Worm (Caenorhabditis elegans) whole organism, L1 larva: ENCODE measurements around the gene decr-1.3.

ENCODE experiments used
- ces-1 ChIP-seq: fragments of 150-350 bp; optimal IDR thresholded peaks from 2 replicates; lab custom pipeline; 2014; ENCODE audit warnings: missing biosample characterization, missing genetic modification reagents, missing genetic modification characterization
- dpl-1 ChIP-seq, 3 experiments: fragments of 150-350 bp in 2 of 3; sonication (generic microtip) in 1 of 3; optimal IDR thresholded peaks; 2 replicates each; lab custom pipeline; 2014 to 2017; ENCODE audit warnings: missing biosample characterization in 3 of 3, missing genetic modification characterization in 3 of 3, missing genetic modification reagents in 3 of 3
- elt-3 ChIP-seq, 6 experiments: fragments of 150-350 bp in 1 of 6; sonication (generic microtip); optimal IDR thresholded peaks; 2 replicates each; lab custom pipeline; 2017 to 2018; ENCODE audit warnings: missing biosample characterization in 6 of 6, missing genetic modification characterization in 6 of 6, inconsistent platforms in 1 of 6
- fkh-10 ChIP-seq: sonication (generic microtip); optimal IDR thresholded peaks from 2 replicates; lab custom pipeline; 2017; ENCODE audit warnings: missing biosample characterization, missing genetic modification reagents, missing genetic modification characterization
- lin-15B ChIP-seq: fragments of 150-350 bp; sonication (generic microtip); optimal IDR thresholded peaks from 3 replicates; lab custom pipeline; 2014; ENCODE audit warnings: missing biosample characterization, missing genetic modification characterization
- lin-35 ChIP-seq, 2 experiments: fragments of 150-350 bp; optimal IDR thresholded peaks; 2 replicates each; lab custom pipeline; 2014; ENCODE audit warnings: missing biosample characterization in 2 of 2, missing genetic modification characterization in 2 of 2, missing genetic modification reagents in 2 of 2
- nhr-12 ChIP-seq: sonication (generic microtip); optimal IDR thresholded peaks from 2 replicates; lab custom pipeline; 2017; ENCODE audit warnings: missing biosample characterization, missing genetic modification characterization
- nhr-76 ChIP-seq: sonication (generic microtip); optimal IDR thresholded peaks from 2 replicates; lab custom pipeline; 2017; ENCODE audit warnings: missing biosample characterization, missing genetic modification characterization
- nhr-77 ChIP-seq: fragments of 150-350 bp; optimal IDR thresholded peaks from 2 replicates; lab custom pipeline; 2014; ENCODE audit warnings: missing biosample characterization, missing genetic modification characterization
- sox-4 ChIP-seq: sonication (generic microtip); optimal IDR thresholded peaks from 2 replicates; lab custom pipeline; 2016; ENCODE audit warnings: missing genetic modification characterization, missing compliant biosample characterization
- unc-30 ChIP-seq: sonication (generic microtip); optimal IDR thresholded peaks from 2 replicates; lab custom pipeline; 2017; ENCODE audit warnings: missing biosample characterization, missing genetic modification characterization
- zag-1 ChIP-seq: fragments of 150-350 bp; optimal IDR thresholded peaks from 2 replicates; lab custom pipeline; 2014; ENCODE audit warnings: missing biosample characterization, missing genetic modification characterization

DNA sequence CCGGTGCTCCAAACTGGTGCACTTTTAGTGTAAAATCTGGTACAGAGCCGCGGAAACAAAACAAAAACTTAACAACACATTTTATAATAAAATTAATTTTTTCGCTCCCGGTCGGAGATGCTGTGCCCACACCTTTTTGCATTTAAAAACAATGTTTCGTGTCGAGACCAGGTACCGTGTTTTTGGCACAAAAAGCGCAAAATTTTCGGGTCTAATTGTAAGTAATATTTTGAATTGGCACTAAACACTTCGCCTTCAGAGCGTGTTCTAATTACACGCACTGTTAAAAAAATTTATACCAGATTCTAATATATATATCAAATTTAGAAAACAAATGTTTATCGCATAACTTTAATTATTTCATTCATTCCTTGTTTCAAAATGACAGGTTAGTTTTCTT, 8.1 kb upstream of the decr-1.3 start, which contains the start of gene dylt-3:
- TF ChIP-seq lin-35 (GFP tag; optimal IDR thresholded peaks at IDR 0.05; lab: Kevin White, UChicago) (no peak), ces-1 (GFP tag; lab: Kevin White, UChicago) (no peak), nhr-77 (tag; lab: Kevin White, UChicago) (no peak), nhr-76 (tag; lab: Kevin White, UChicago) (no peak), lin-15B (no peak), fkh-10 (GFP tag; lab: Kevin White, UChicago) (no peak), nhr-12 (tag; lab: Kevin White, UChicago) (no peak), zag-1 (tag; lab: Kevin White, UChicago) (no peak), elt-3 (tag; optimal IDR thresholded peaks at IDR 0.05; lab: Kevin White, UChicago) (no peak), sox-4 (tag; lab: Kevin White, UChicago) (no peak), unc-30 (tag; lab: Kevin White, UChicago) (no peak), dpl-1 (GFP tag; optimal IDR thresholded peaks at IDR 0.05; lab: Kevin White, UChicago) (no peak)
